Fruit fly (Drosophila melanogaster): ENCODE measurements around the gene fid.
A peak's percentile ranks its signal among the peaks of the same experiment; 100 is the strongest.

The fid gene

DNA sequence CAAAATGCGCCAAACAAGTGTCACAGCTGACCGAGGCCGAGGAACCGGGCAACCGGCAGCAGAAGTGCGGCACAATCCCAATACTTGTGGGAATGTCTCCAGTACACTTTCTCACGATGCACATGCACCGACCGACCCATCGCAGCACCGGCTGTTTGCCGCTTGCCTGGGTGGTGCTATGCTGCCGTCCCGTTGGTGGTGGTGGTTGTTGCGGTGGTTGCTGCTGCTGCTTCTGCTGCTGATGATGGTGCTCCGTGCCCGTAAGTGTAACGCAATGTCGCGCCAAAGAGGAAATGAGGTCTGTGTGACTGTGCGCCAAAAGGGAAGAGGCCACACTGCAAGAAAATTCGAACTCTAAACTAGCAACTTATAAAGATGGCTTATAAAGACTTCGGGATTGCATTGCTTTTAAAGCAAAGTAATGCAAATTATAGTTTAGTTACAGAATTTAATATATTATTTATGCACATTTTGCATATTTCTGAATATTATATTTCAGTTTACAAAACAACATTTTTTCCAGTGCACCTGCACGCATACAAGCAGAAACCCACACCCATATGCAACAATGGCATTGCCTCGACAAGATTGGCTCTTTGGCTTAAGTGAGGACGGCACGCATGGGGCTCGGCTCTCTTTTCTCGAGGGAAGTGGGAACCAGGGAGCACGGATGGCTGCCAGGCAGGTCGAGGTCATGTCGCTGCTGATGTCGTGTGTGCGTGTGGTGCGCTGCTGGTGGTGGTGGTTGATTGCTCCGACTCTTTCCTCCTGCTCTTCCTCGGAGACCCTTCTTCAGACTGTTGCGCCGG, 26.5 kb downstream of the fid start, which contains the start of gene CG43116 (continued):
- TF ChIP-seq sc (optimal IDR thresholded peaks at IDR 0.05) (no peak), sc (GFP tag; optimal IDR thresholded peaks at IDR 0.05) (peak; percentile 93), Hand (GFP tag; optimal IDR thresholded peaks at IDR 0.05) (peak; percentile 9), CkIIα-i1 (GFP tag; IDR thresholded peaks at IDR 0.05) (no peak), HLH4C (GFP tag; IDR thresholded peaks at IDR 0.05; ENCODE audit: partially characterized antibody) (0 out of 3 replicates have a peak, but pooled peaks have one; percentile 19), zfh2 (GFP tag; optimal IDR thresholded peaks at IDR 0.05) (no peak), CG11695 (GFP tag; IDR thresholded peaks at IDR 0.05) (peak; percentile 80), CG18599 (GFP tag; optimal IDR thresholded peaks at IDR 0.05) (no peak), CG17612 (GFP tag; IDR thresholded peaks at IDR 0.05) (no peak), CG4328 (GFP tag; optimal IDR thresholded peaks at IDR 0.05) (peak; percentile 32), ash1 (GFP tag; optimal IDR thresholded peaks at IDR 0.05) (no peak), NK7.1 (GFP tag; optimal IDR thresholded peaks at IDR 0.05) (peak; percentile 48), fd64A (GFP tag; optimal IDR thresholded peaks at IDR 0.05) (peak; percentile 65), Atf3 (GFP tag; optimal IDR thresholded peaks at IDR 0.05) (peak; percentile 73), Taf1 (GFP tag; IDR thresholded peaks at IDR 0.05) (no peak), tgo (GFP tag; IDR thresholded peaks at IDR 0.05) (peak; percentile 78), al (GFP tag; IDR thresholded peaks at IDR 0.05) (no peak), pnt (GFP tag; optimal IDR thresholded peaks at IDR 0.05) (peak; percentile 62), CG8924 (tag; optimal IDR thresholded peaks at IDR 0.05) (peak; percentile 88), emc (GFP tag; optimal IDR thresholded peaks at IDR 0.05) (no peak), Hmx (GFP tag; optimal IDR thresholded peaks at IDR 0.05) (no peak), CG12942 (GFP tag; optimal IDR thresholded peaks at IDR 0.05) (peak; percentile 65), ham (GFP tag; IDR thresholded peaks at IDR 0.05) (no peak), tin (GFP tag; optimal IDR thresholded peaks at IDR 0.05) (peak; percentile 92), lab (GFP tag; optimal IDR thresholded peaks at IDR 0.05) (no peak), CG5245 (GFP tag; optimal IDR thresholded peaks at IDR 0.05) (peak; percentile 86), CG2889 (GFP tag; IDR thresholded peaks at IDR 0.05) (peak; percentile 24; the same call in 1 of the 3 replicates), gt (GFP tag; IDR thresholded peaks at IDR 0.05) (peak; percentile 77), usp (GFP tag; optimal IDR thresholded peaks at IDR 0.05) (no peak), nmo (GFP tag; optimal IDR thresholded peaks at IDR 0.05) (peak; percentile 95), CG1832 (GFP tag; optimal IDR thresholded peaks at IDR 0.05) (no peak), Hr3 (GFP tag; optimal IDR thresholded peaks at IDR 0.05) (peak; percentile 91), ftz-f1 (GFP tag; optimal IDR thresholded peaks at IDR 0.05) (no peak), Nf-YA (GFP tag; IDR thresholded peaks at IDR 0.05) (peak; percentile 70), klu (GFP tag; IDR thresholded peaks at IDR 0.05) (peak; percentile 63; the same call in 1 of the 2 replicates), CG1529 (GFP tag; optimal IDR thresholded peaks at IDR 0.05) (peak; percentile 90), pan (optimal IDR thresholded peaks at IDR 0.05) (no peak), pan (GFP tag; optimal IDR thresholded peaks at IDR 0.05 in 1 of 2, IDR thresholded peaks at IDR 0.05 in 1 of 2) (peak in 1 of 2 experiments; percentile 76), CG14050 (GFP tag; IDR thresholded peaks at IDR 0.05) (peak; percentile 49), corto (GFP tag; optimal IDR thresholded peaks at IDR 0.05) (peak; percentile 84), CG11456 (GFP tag; IDR thresholded peaks at IDR 0.05) (peak; percentile 57; the same call in 1 of the 3 replicates), CG18011 (GFP tag; optimal IDR thresholded peaks at IDR 0.05) (no peak), E2f2 (GFP tag; IDR thresholded peaks at IDR 0.05) (peak; percentile 46; the same call in 1 of the 2 replicates), CG16863 (GFP tag; optimal IDR thresholded peaks at IDR 0.05) (peak; percentile 64), CG6683 (GFP tag; optimal IDR thresholded peaks at IDR 0.05) (no peak), CG13894 (tag; optimal IDR thresholded peaks at IDR 0.05) (no peak), Lhr (GFP tag; optimal IDR thresholded peaks at IDR 0.05) (no peak), CG4404 (GFP tag; IDR thresholded peaks at IDR 0.05) (peak; percentile 96), CG11723 (GFP tag; optimal IDR thresholded peaks at IDR 0.05) (no peak), CG2116 (GFP tag; optimal IDR thresholded peaks at IDR 0.05) (peak; percentile 60)
